Fruit fly (Drosophila melanogaster): Measurements from ENCODE around the gene CG14968.

The CG14968 gene

dm6 chr3L:3257690-3258089 is 45.2 kb downstream of the CG14968 start, which contains the start of gene ckd:
TSS of gene ckd (plus strand) at chr3L:3257878.
- no peak for TF ChIP-seq CG4707 (GFP tag; optimal IDR thresholded peaks at IDR 0.05)
- peak; percentile 49 for TF ChIP-seq nom (GFP tag; optimal IDR thresholded peaks at IDR 0.05)
- peak in 1 of 2 experiments; percentile 1 for TF ChIP-seq Trl (optimal IDR thresholded peaks at IDR 0.05)
- no peak for TF ChIP-seq Trl (GFP tag; optimal IDR thresholded peaks at IDR 0.05)
- TF ChIP-seq CG4730 (GFP tag; IDR thresholded peaks at IDR 0.05), result no peak
- TF ChIP-seq CG12769 (tag; optimal IDR thresholded peaks at IDR 0.05), result peak; percentile 10
- TF ChIP-seq CG7745 (tag; optimal IDR thresholded peaks at IDR 0.05), result no peak
- no peak for TF ChIP-seq Fer2 (tag; optimal IDR thresholded peaks at IDR 0.05)
- TF ChIP-seq chinmo (GFP tag; IDR thresholded peaks at IDR 0.05; ENCODE audit: partially characterized antibody), result peak; percentile 77; the same call in 1 of the 4 replicates
- TF ChIP-seq Jarid2 (GFP tag; optimal IDR thresholded peaks at IDR 0.05), result peak; percentile 13
- TF ChIP-seq lbe (GFP tag; optimal IDR thresholded peaks at IDR 0.05), result peak; percentile 33
- 0 out of 2 replicates have a peak, but pooled peaks have one; percentile 26 for TF ChIP-seq vvl (GFP tag; IDR thresholded peaks at IDR 0.05)
- no peak for TF ChIP-seq CG34224 (GFP tag; IDR thresholded peaks at IDR 0.05; ENCODE audit: partially characterized antibody)
- TF ChIP-seq Drgx (GFP tag; IDR thresholded peaks at IDR 0.05), result peak; percentile 36; the same call in 1 of the 2 replicates

DNA sequence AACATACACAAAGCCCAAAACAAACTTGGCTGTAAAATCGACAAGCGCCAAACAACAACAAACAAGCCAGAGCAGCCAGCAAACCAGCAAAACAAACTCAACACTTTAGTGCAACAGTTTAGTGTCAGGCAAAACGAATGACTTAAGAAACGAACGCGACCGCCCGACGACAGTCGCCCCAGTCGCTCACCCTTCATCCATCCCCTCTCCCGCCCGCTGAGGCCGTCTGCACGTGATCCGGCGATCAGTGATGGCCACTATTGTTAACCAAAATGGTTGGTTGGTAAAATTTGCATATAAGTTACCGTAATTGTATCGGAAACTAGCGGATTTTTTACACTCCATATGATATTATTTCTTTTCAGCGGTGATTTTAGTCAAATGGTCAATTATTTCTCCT is 49.3 kb downstream of the CG14968 start:
- TF ChIP-seq CG2875 (GFP tag; optimal IDR thresholded peaks at IDR 0.05) (no peak), CG17802 (tag; optimal IDR thresholded peaks at IDR 0.05) (no peak), CG11247 (GFP tag; IDR thresholded peaks at IDR 0.05) (peak; percentile 35; the same call in 1 of the 2 replicates), CG15696 (tag; optimal IDR thresholded peaks at IDR 0.05) (no peak), sna (GFP tag; IDR thresholded peaks at IDR 0.05; ENCODE audit: partially characterized antibody) (no peak), Spps (tag; optimal IDR thresholded peaks at IDR 0.05) (no peak), zfh2 (GFP tag; optimal IDR thresholded peaks at IDR 0.05) (no peak), bsh (GFP tag; optimal IDR thresholded peaks at IDR 0.05) (no peak), Taf1 (GFP tag; IDR thresholded peaks at IDR 0.05) (no peak), CG8290 (GFP tag; optimal IDR thresholded peaks at IDR 0.05) (no peak), CG8290 (tag; optimal IDR thresholded peaks at IDR 0.05) (no peak), CG7271 (tag; optimal IDR thresholded peaks at IDR 0.05) (no peak), Trl (optimal IDR thresholded peaks at IDR 0.05) (no peak), Trl (GFP tag; optimal IDR thresholded peaks at IDR 0.05) (no peak), CG12659 (GFP tag; optimal IDR thresholded peaks at IDR 0.05) (no peak), pros (GFP tag; optimal IDR thresholded peaks at IDR 0.05) (peak; percentile 52), BtbVII (GFP tag; optimal IDR thresholded peaks at IDR 0.05) (no peak), cato (GFP tag; optimal IDR thresholded peaks at IDR 0.05; ENCODE audit: borderline replicate concordance) (no peak), kay (GFP tag; optimal IDR thresholded peaks at IDR 0.05) (no peak), CG15601 (tag; optimal IDR thresholded peaks at IDR 0.05) (no peak), CG8089 (GFP tag; optimal IDR thresholded peaks at IDR 0.05) (no peak), Dref (GFP tag; IDR thresholded peaks at IDR 0.05) (no peak), CG12104 (GFP tag; optimal IDR thresholded peaks at IDR 0.05) (no peak), Blimp-1 (GFP tag; optimal IDR thresholded peaks at IDR 0.05) (no peak), Deaf1 (tag; optimal IDR thresholded peaks at IDR 0.05) (peak; percentile 34), vvl (GFP tag; IDR thresholded peaks at IDR 0.05) (peak; percentile 69), HHEX (GFP tag; optimal IDR thresholded peaks at IDR 0.05) (no peak), knrl (GFP tag; IDR thresholded peaks at IDR 0.05; ENCODE audit: partially characterized antibody) (no peak), disco-r (GFP tag; optimal IDR thresholded peaks at IDR 0.05) (no peak), fd64A (GFP tag; optimal IDR thresholded peaks at IDR 0.05) (no peak), bab2 (GFP tag; optimal IDR thresholded peaks at IDR 0.05) (no peak), D (optimal IDR thresholded peaks at IDR 0.05) (no peak), D (GFP tag; optimal IDR thresholded peaks at IDR 0.05) (no peak), dpn (GFP tag; optimal IDR thresholded peaks at IDR 0.05) (no peak), repo (GFP tag; optimal IDR thresholded peaks at IDR 0.05) (no peak), CG2712 (tag; optimal IDR thresholded peaks at IDR 0.05) (no peak), CG10321 (GFP tag; IDR thresholded peaks at IDR 0.05) (no peak), nerfin-2 (GFP tag; IDR thresholded peaks at IDR 0.05; ENCODE audit: partially characterized antibody) (no peak)

All from whole organism, embryonic.